Fruit fly (Drosophila melanogaster) S2 (cell line): ENCODE data around the gene Notum.

Experiments
- CG8478 ChIP-seq: fragments of >200 bp; optimal IDR thresholded peaks from 2 replicates; lab custom pipeline; 2018
- CTCF ChIP-seq, 2 experiments: fragments of >200 bp; optimal IDR thresholded peaks; 2 replicates each; lab custom pipeline; 2018

dm6 chr3L:15981403-15981802, 41.9 kb upstream of the Notum start:
- TF ChIP-seq CG8478 (lab: Kevin White, UChicago) (no peak), CTCF (optimal IDR thresholded peaks at IDR 0.05; lab: Kevin White, UChicago) (no peak)
